Worm (Caenorhabditis elegans): ENCODE measurements around the gene ugt-1.

DNA sequence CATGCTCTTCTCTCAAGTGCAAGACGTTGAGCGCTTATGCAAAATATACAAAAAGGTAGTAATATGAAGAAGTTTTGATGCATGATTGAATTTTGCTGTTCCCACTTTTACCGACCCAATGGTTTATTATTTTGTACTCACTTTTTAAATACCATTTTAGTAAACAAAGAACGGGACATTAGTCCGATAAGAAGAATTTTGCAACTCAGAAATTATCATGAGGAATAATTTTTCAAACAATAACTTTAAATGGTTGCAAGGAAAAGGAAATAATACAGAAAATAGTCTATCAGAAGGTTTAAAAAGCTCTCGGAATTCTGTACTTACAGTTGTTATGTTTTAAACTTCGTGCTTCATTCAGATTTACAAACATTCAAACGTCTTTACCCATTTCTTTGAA is 19.1 kb downstream of the ugt-1 start, which contains the start of gene F15H10.9:
- TF ChIP-seq mep-1 (tag; optimal IDR thresholded peaks at IDR 0.05) (no peak), arid-1 (GFP tag; conservative IDR thresholded peaks at IDR 0.05) (no peak), hlh-30 (tag; optimal IDR thresholded peaks at IDR 0.05; ENCODE audit: insufficient read depth) (no peak), nhr-77 (tag; optimal IDR thresholded peaks at IDR 0.05) (no peak), fos-1 (tag; optimal IDR thresholded peaks at IDR 0.05) (no peak), ZK337.2 (GFP tag; IDR thresholded peaks at IDR 0.05) (no peak), F26F4.8 (GFP tag; conservative IDR thresholded peaks at IDR 0.05) (no peak)
